Worm (Caenorhabditis elegans): Measurements from ENCODE around the gene R04D3.2.

Gene R04D3.2

DNA sequence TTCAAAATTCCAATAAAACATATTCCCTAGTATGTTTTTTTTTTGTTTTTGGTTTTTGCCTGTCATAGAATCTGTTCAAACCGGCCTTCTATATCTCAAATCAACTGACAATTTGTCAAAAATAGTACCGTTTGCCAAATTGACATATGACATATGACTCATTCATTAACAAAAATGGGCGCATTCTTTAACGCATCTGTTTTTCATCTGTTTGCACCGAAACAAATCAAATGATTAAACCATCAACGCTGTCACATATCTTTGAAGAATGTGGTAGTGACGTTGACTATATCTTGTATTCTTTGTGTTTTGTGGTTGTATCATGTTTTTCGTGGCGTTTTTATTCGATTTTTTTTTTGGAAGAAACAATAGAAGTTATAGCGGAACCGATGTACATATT, 28.7 kb upstream of the R04D3.2 start:
- TF ChIP-seq nhr-12 (tag; optimal IDR thresholded peaks at IDR 0.05) (no peak), mbf-1 (tag; optimal IDR thresholded peaks at IDR 0.05) (no peak), snpc-4 (tag; optimal IDR thresholded peaks at IDR 0.05) (no peak), sma-9 (GFP tag; optimal IDR thresholded peaks at IDR 0.05) (peak; percentile 59), sma-9 (tag; optimal IDR thresholded peaks at IDR 0.05) (no peak), mab-5 (tag; optimal IDR thresholded peaks at IDR 0.05) (peak; percentile 23), nhr-129 (tag; optimal IDR thresholded peaks at IDR 0.05) (no peak), nhr-6 (tag; optimal IDR thresholded peaks at IDR 0.05) (no peak), ceh-82 (tag; optimal IDR thresholded peaks at IDR 0.05) (no peak), sma-3 (GFP tag; optimal IDR thresholded peaks at IDR 0.05) (peak; percentile 76), nhr-237 (tag; optimal IDR thresholded peaks at IDR 0.05) (no peak), zag-1 (tag; optimal IDR thresholded peaks at IDR 0.05) (no peak), fos-1 (tag; optimal IDR thresholded peaks at IDR 0.05) (peak; percentile 2), nhr-10 (tag; optimal IDR thresholded peaks at IDR 0.05) (no peak), ama-1 (optimal IDR thresholded peaks at IDR 0.05) (no peak), lsy-2 (tag; optimal IDR thresholded peaks at IDR 0.05) (no peak), ztf-4 (tag; optimal IDR thresholded peaks at IDR 0.05) (no peak), peb-1 (tag; optimal IDR thresholded peaks at IDR 0.05) (no peak), nhr-25 (tag; optimal IDR thresholded peaks at IDR 0.05) (peak; percentile 77), sem-4 (tag; optimal IDR thresholded peaks at IDR 0.05) (no peak), nhr-21 (tag; optimal IDR thresholded peaks at IDR 0.05) (peak; percentile 33), ceh-16 (tag; optimal IDR thresholded peaks at IDR 0.05) (no peak), ZK546.5 (tag; optimal IDR thresholded peaks at IDR 0.05) (no peak), lin-39 (tag; optimal IDR thresholded peaks at IDR 0.05) (no peak), Y55F3AM.14 (GFP tag; optimal IDR thresholded peaks at IDR 0.05) (no peak)

DNA sequence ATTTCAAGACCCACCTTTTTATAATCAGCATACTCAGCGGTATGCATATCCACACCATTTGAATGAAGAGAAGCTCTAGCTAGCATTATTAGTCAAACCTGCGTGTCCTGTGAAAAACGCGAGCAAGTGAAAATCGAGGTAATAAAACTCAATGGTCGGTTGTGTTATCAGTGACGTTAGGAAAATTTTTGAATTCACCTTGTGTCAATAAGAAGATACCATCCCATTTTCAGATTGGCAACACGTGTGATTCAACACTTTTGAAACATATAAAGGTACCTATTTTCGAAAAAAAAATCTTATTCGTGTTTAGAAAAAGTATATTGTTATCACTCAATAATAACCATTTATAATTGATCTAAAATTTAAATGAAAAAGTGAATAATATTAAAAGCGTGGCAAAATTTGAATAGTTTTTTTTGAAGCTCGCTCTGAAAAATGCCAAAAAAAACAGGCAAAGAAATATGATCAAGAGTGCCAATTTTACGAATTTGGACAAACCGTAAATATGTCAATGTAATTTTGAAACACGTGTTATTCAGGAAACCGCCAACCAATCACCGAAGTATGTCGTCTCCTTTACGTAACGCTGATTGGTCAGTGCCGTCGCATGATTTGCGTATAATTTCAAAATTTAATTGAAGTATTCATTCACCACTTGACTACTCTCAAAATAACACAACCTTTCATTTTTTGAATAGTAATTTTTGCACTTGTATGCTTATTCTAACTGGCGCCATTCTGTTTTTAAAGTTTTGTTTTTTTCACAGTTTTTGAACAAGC, 25.4 kb upstream of the R04D3.2 start, which contains the start of gene F46G10.1:
Gene F46G10.1, minus strand, starts transcription at position 115 of the 783 bp plus-strand sequence.
- peak; percentile 49 for TF ChIP-seq sma-9 (GFP tag; optimal IDR thresholded peaks at IDR 0.05)
- no peak for TF ChIP-seq sma-9 (tag; optimal IDR thresholded peaks at IDR 0.05)
- no peak for TF ChIP-seq ama-1 (optimal IDR thresholded peaks at IDR 0.05)
- TF ChIP-seq fos-1 (tag; optimal IDR thresholded peaks at IDR 0.05): peak; percentile 86
- TF ChIP-seq crh-2 (tag; optimal IDR thresholded peaks at IDR 0.05): peak; percentile 45
- no peak for TF ChIP-seq nhr-11 (tag; optimal IDR thresholded peaks at IDR 0.05)
- TF ChIP-seq nhr-129 (tag; optimal IDR thresholded peaks at IDR 0.05): no peak
- TF ChIP-seq nhr-237 (tag; optimal IDR thresholded peaks at IDR 0.05): no peak
- TF ChIP-seq unc-55 (GFP tag; optimal IDR thresholded peaks at IDR 0.05): no peak
- no peak for TF ChIP-seq nhr-77 (tag; optimal IDR thresholded peaks at IDR 0.05)
- no peak for TF ChIP-seq unc-62 (GFP tag; optimal IDR thresholded peaks at IDR 0.05)
- no peak for TF ChIP-seq mdl-1 (tag; optimal IDR thresholded peaks at IDR 0.05)
- no peak for TF ChIP-seq nhr-6 (tag; optimal IDR thresholded peaks at IDR 0.05)

DNA sequence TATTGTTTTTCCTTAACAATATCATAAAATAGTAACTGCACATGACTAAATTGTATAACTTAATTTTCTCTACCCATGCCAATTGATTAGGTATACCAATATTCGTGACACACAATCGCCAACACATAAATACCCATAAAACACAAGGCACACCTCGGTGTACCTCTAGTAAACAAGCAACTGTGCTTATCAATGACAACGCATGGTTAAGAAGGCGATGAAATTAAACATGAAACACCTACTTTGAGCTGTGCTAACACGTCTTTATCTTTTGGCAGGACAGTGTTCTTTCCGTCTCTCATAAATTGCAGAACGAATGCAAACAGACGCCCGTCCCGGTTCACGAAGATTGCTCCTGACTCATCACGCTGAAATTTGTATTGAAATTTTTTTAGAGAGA, 24.3 kb upstream of the R04D3.2 start:
- TF ChIP-seq lin-11 (tag; optimal IDR thresholded peaks at IDR 0.05): no peak
- peak; percentile 21 for TF ChIP-seq F13H6.1 (tag; optimal IDR thresholded peaks at IDR 0.05)
- TF ChIP-seq sma-3 (GFP tag; optimal IDR thresholded peaks at IDR 0.05): peak; percentile 11
- TF ChIP-seq crh-2 (tag; optimal IDR thresholded peaks at IDR 0.05): peak; percentile 83
- TF ChIP-seq fos-1 (tag; optimal IDR thresholded peaks at IDR 0.05): peak; percentile 96
- TF ChIP-seq nhr-129 (tag; optimal IDR thresholded peaks at IDR 0.05): peak; percentile 14
- TF ChIP-seq sma-9 (GFP tag; optimal IDR thresholded peaks at IDR 0.05): peak; percentile 73
- no peak for TF ChIP-seq sma-9 (tag; optimal IDR thresholded peaks at IDR 0.05)
- peak; percentile 53 for TF ChIP-seq gmeb-1 (tag; optimal IDR thresholded peaks at IDR 0.05)
- TF ChIP-seq nhr-12 (tag; optimal IDR thresholded peaks at IDR 0.05): no peak
- TF ChIP-seq lsy-2 (tag; optimal IDR thresholded peaks at IDR 0.05): peak in 1 of 2 experiments; percentile 1

DNA sequence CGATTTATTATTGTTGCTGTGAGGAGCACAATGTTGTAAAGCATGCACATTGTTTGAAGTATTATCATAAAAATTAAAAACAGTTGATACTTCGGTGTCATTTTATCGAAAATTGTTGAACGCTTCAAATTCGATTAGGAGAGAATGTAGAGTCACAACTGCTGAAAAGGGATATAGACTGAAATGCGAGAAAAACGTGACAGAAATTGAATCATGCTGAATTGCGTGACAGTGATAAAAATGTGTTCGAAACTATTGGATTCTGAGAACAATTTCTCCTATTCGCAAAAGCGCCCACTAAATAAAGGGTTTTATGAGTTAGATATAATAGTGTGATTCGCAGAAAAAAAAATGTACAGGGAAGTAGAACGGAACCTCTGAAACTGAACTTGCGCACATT, 22.3 kb upstream of the R04D3.2 start, which contains the start of gene srxa-8:
Gene srxa-8, minus strand, starts transcription at position 101 of the 400 bp plus-strand sequence.
- TF ChIP-seq unc-39 (tag; optimal IDR thresholded peaks at IDR 0.05): no peak
- no peak for TF ChIP-seq unc-62 (GFP tag; optimal IDR thresholded peaks at IDR 0.05)
